Worm (Caenorhabditis elegans): ENCODE results near the gene ZC239.21.

DNA sequence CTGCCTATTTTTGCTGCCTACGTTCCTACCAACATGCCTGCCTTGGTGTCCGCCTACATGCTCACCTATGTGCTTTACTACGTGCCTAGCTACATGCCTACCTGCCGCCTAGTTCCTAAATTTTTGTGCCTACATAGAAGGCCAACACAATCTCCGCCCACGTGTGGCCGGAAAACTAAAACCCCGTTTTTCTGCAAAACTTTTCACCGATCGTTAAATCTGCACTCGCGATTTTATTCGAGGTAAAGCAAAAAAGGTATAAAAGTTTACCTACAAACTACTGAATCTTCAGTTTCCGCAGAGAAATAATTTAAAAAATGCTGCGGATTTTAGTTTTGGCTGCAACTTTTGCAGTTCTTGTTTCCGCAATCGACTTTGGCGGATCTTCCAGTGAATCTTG is 42.7 kb downstream of the ZC239.21 start, which contains the start of gene clec-124:
- no peak for TF ChIP-seq alr-1 (tag; optimal IDR thresholded peaks at IDR 0.05)
- no peak for TF ChIP-seq skn-1 (tag; optimal IDR thresholded peaks at IDR 0.05)
